Worm (Caenorhabditis elegans) whole organism, young adult: ENCODE data around the gene lnp-1.

ENCODE experiments used
- B0261.1 ChIP-seq: sonication (generic microtip); optimal IDR thresholded peaks from 2 replicates; lab custom pipeline; 2016; ENCODE audit warnings: mild to moderate bottlenecking, missing genetic modification characterization, moderate library complexity, missing compliant biosample characterization
- F10E7.11 ChIP-seq: sonication (generic microtip); optimal IDR thresholded peaks from 2 replicates; lab custom pipeline; 2017; ENCODE audit warnings: mild to moderate bottlenecking, missing genetic modification characterization, moderate library complexity, missing compliant biosample characterization
- F39B2.1 ChIP-seq: fragments of 200-800 bp; sonication (Bioruptor generic); IDR thresholded peaks from 2 replicates; pipeline ENCODE4 v1.3.6; 2022; ENCODE audit warnings: missing genetic modification reagents, missing genetic modification characterization, missing compliant biosample characterization
- F57C9.4 ChIP-seq: sonication (generic microtip); optimal IDR thresholded peaks from 2 replicates; lab custom pipeline; 2017; ENCODE audit warnings: mild to moderate bottlenecking, missing genetic modification characterization, missing compliant biosample characterization
- T07F8.4 ChIP-seq: sonication (generic microtip); optimal IDR thresholded peaks from 2 replicates; lab custom pipeline; 2016; ENCODE audit warnings: mild to moderate bottlenecking, missing genetic modification characterization, moderate library complexity, missing compliant biosample characterization
- Y53G8AR.9 ChIP-seq: fragments of 200-800 bp; sonication (Bioruptor generic); conservative IDR thresholded peaks from 2 replicates; pipeline ENCODE4 v1.3.6; 2022; ENCODE audit warnings: missing genetic modification reagents, missing genetic modification characterization, missing compliant biosample characterization
- Y56A3A.18 ChIP-seq: fragments of 200-800 bp; sonication (Bioruptor generic); IDR thresholded peaks from 2 replicates; pipeline ENCODE4 v1.3.6; 2022; ENCODE audit warnings: missing genetic modification reagents, missing genetic modification characterization, missing compliant biosample characterization
- Y67H2A.10 ChIP-seq: fragments of 200-800 bp; sonication (Bioruptor generic); conservative IDR thresholded peaks from 2 replicates; pipeline ENCODE4 v1.3.6; 2022; ENCODE audit warnings: missing genetic modification reagents, missing genetic modification characterization, missing compliant biosample characterization
- Y95B8A.8 ChIP-seq: fragments of 200-800 bp; sonication (Bioruptor generic); IDR thresholded peaks from 2 replicates; pipeline ENCODE4 v1.3.6; 2022; ENCODE audit warnings: missing genetic modification reagents, missing genetic modification characterization, missing compliant biosample characterization
- ZK185.1 ChIP-seq: sonication (generic microtip); optimal IDR thresholded peaks from 2 replicates; lab custom pipeline; 2016; ENCODE audit warnings: mild to moderate bottlenecking, missing genetic modification characterization, missing compliant biosample characterization; ENCODE audit not compliant: poor library complexity, severe bottlenecking
- ceh-79 ChIP-seq: sonication (generic microtip); optimal IDR thresholded peaks from 2 replicates; lab custom pipeline; 2017; ENCODE audit warnings: mild to moderate bottlenecking, missing genetic modification characterization, missing compliant biosample characterization
- die-1 ChIP-seq: sonication (generic microtip); optimal IDR thresholded peaks from 2 replicates; lab custom pipeline; 2016; ENCODE audit warnings: missing genotype, mild to moderate bottlenecking, missing genetic modification characterization, missing compliant biosample characterization
- dpff-1 ChIP-seq: sonication (generic microtip); optimal IDR thresholded peaks from 2 replicates; lab custom pipeline; 2017; ENCODE audit warnings: mild to moderate bottlenecking, missing genetic modification characterization, missing compliant biosample characterization
- ekl-4 ChIP-seq: fragments of 200-800 bp; sonication (Bioruptor generic); IDR thresholded peaks from 2 replicates; pipeline ENCODE4 v1.3.6; 2022; ENCODE audit warnings: missing genetic modification reagents, missing genetic modification characterization, missing compliant biosample characterization
- ets-4 ChIP-seq: fragments of 200-800 bp; sonication (Bioruptor generic); optimal IDR thresholded peaks from 2 replicates; lab custom pipeline; 2018; ENCODE audit warnings: mild to moderate bottlenecking, missing genetic modification characterization, missing compliant biosample characterization
- him-1 ChIP-seq: sonication (generic microtip); optimal IDR thresholded peaks from 2 replicates; lab custom pipeline; 2016; ENCODE audit warnings: missing genotype, missing genetic modification reagents, missing genetic modification characterization, missing compliant biosample characterization
- hlh-12 ChIP-seq: sonication (generic microtip); optimal IDR thresholded peaks from 2 replicates; lab custom pipeline; 2016; ENCODE audit warnings: missing genetic modification characterization, missing compliant biosample characterization
- hmg-1.2 ChIP-seq: fragments of 200-800 bp; sonication (Bioruptor generic); IDR thresholded peaks from 2 replicates; pipeline ENCODE4 v1.3.6; 2022; ENCODE audit warnings: missing genetic modification reagents, missing genetic modification characterization, missing compliant biosample characterization
- lin-26 ChIP-seq: fragments of 200-800 bp; sonication (Bioruptor generic); IDR thresholded peaks from 2 replicates; pipeline ENCODE4 v1.3.6; 2022; ENCODE audit warnings: missing genetic modification reagents, missing genetic modification characterization, missing compliant biosample characterization
- lin-35 ChIP-seq, 3 experiments: fragments of 150-350 bp in 2 of 3; sonication (generic microtip) in 1 of 3; optimal IDR thresholded peaks; 2 replicates each; lab custom pipeline; 2014 to 2018; ENCODE audit warnings: missing biosample characterization in 3 of 3, missing genetic modification characterization in 3 of 3, missing genetic modification reagents in 3 of 3
- nfya-1 ChIP-seq: sonication (generic microtip); optimal IDR thresholded peaks from 2 replicates; lab custom pipeline; 2017; ENCODE audit warnings: antibody characterized with exemption, missing compliant biosample characterization, missing genetic modification characterization, borderline replicate concordance; ENCODE audit not compliant: insufficient read depth
- nhr-27 ChIP-seq: fragments of 200-800 bp; sonication (Bioruptor generic); optimal IDR thresholded peaks from 2 replicates; lab custom pipeline; 2018; ENCODE audit warnings: mild to moderate bottlenecking, missing genetic modification characterization, moderate library complexity, missing compliant biosample characterization
- repo-1 ChIP-seq: sonication (generic microtip); optimal IDR thresholded peaks from 2 replicates; lab custom pipeline; 2017; ENCODE audit warnings: mild to moderate bottlenecking, missing genetic modification characterization, missing compliant biosample characterization
- rpc-1 ChIP-seq, 2 experiments: fragments of 150-350 bp in 1 of 2; sonication (generic microtip) in 1 of 2; optimal IDR thresholded peaks; 2 replicates each; lab custom pipeline; 2014 to 2018; ENCODE audit warnings: missing biosample characterization in 1 of 2, missing genetic modification characterization in 1 of 2, missing genetic modification reagents in 1 of 2, missing genotype in 1 of 2
- snpc-1.3 ChIP-seq: sonication (generic microtip); optimal IDR thresholded peaks from 2 replicates; lab custom pipeline; 2017; ENCODE audit warnings: missing genetic modification characterization, mild to moderate bottlenecking, missing compliant biosample characterization, antibody characterized with exemption, moderate library complexity, missing genotype, missing genetic modification reagents; ENCODE audit not compliant: insufficient read depth
- snpc-3.4 ChIP-seq: sonication (generic microtip); optimal IDR thresholded peaks from 2 replicates; lab custom pipeline; 2017; ENCODE audit warnings: missing genetic modification characterization, mild to moderate bottlenecking, missing compliant biosample characterization, antibody characterized with exemption, moderate library complexity, missing genotype, missing genetic modification reagents
- snpc-4 ChIP-seq, 5 experiments: fragments of 150-350 bp in 1 of 5; sonication (generic microtip) in 4 of 5; optimal IDR thresholded peaks; 2 replicates each; lab custom pipeline; 2014 to 2018; ENCODE audit warnings: missing genetic modification characterization in 5 of 5, missing biosample characterization in 3 of 5, antibody characterized with exemption in 2 of 5, mild to moderate bottlenecking in 2 of 5, missing compliant biosample characterization in 2 of 5, missing genotype in 2 of 5, moderate library complexity in 2 of 5, missing genetic modification reagents in 1 of 5
- tbp1 ChIP-seq: fragments of 200-800 bp; sonication (Bioruptor generic); optimal IDR thresholded peaks from 2 replicates; lab custom pipeline; 2018; ENCODE audit warnings: mild to moderate bottlenecking, missing genetic modification characterization, missing compliant biosample characterization
- tbx-9 ChIP-seq: sonication (generic microtip); optimal IDR thresholded peaks from 2 replicates; lab custom pipeline; 2016; ENCODE audit warnings: borderline replicate concordance, missing genetic modification characterization, inconsistent platforms, missing compliant biosample characterization
- zfh-2 ChIP-seq: fragments of 200-800 bp; sonication (Bioruptor generic); conservative IDR thresholded peaks from 2 replicates; pipeline ENCODE4 v1.3.6; 2022; ENCODE audit warnings: missing genetic modification reagents, missing genetic modification characterization, missing compliant biosample characterization
- zim-3 ChIP-seq: sonication (generic microtip); optimal IDR thresholded peaks from 2 replicates; lab custom pipeline; 2017; ENCODE audit warnings: mild to moderate bottlenecking, missing genetic modification characterization, moderate library complexity, missing compliant biosample characterization
- ztf-18 ChIP-seq: sonication (generic microtip); optimal IDR thresholded peaks from 2 replicates; lab custom pipeline; 2016; ENCODE audit warnings: missing genotype, mild to moderate bottlenecking, missing genetic modification characterization, missing compliant biosample characterization
- ztf-25 ChIP-seq: fragments of 200-800 bp; sonication (Bioruptor generic); IDR thresholded peaks from 2 replicates; pipeline ENCODE4 v1.3.6; 2022; ENCODE audit warnings: missing genetic modification reagents, missing genetic modification characterization, missing compliant biosample characterization
- ztf-3 ChIP-seq: fragments of 200-800 bp; sonication (Bioruptor generic); optimal IDR thresholded peaks from 2 replicates; lab custom pipeline; 2018; ENCODE audit warnings: mild to moderate bottlenecking, missing genetic modification characterization, missing compliant biosample characterization

Gene lnp-1

DNA sequence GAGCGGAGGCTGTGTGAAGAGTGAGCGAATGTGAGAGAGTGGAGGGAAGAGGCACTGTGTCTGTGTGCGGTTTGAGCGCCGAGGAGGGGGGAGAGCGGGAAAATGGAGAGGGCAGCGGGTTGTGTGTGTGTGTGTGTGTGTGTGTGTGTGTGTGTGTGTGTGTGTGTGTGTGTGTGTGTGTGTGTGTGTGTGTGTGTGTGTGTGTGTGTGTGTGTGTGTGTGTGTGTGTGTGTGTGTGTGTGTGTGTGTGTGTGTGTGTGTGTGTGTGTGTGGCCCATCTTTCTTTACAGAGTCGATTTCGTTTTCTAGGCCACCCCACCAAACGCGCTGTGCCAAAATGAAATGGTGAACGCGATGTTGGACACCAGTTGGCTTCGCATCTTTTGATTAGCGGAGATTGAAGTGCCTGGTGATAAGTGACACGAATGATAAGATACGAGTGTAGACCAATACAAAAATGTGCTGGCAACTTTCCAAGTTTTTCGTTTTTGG lies 17.9 kb downstream of the lnp-1 start (continued):
- TF ChIP-seq lin-35 (GFP tag; optimal IDR thresholded peaks at IDR 0.05; lab: Kevin White, UChicago) (peak in 1 of 3 experiments; percentile 54), F57C9.4 (tag; lab: Kevin White, UChicago) (peak; percentile 68)

- TF ChIP-seq ztf-3 (no peak), snpc-1.3 (peak; percentile 63), hlh-12 (tag; lab: Kevin White, UChicago) (no peak), hmg-1.2 (peak; percentile 22; the same call in 1 of the 2 replicates), die-1 (tag; lab: Kevin White, UChicago) (peak; percentile 54), him-1 (peak; percentile 58), tbp1 (peak; percentile 83), Y56A3A.18 (no peak), Y53G8AR.9 (no peak), rpc-1 (optimal IDR thresholded peaks at IDR 0.05; lab: Kevin White, UChicago) (peak; percentile 57), rpc-1 (tag; optimal IDR thresholded peaks at IDR 0.05; lab: Kevin White, UChicago) (peak; percentile 87), Y95B8A.8 (GFP tag; lab: Robert Waterston, UW) (no peak), snpc-4 (GFP tag; optimal IDR thresholded peaks at IDR 0.05; lab: Kevin White, UChicago) (no peak), snpc-4 (tag; optimal IDR thresholded peaks at IDR 0.05; lab: Kevin White, UChicago) (peak in 1 of 4 experiments; percentile 48), ztf-18 (tag; lab: Kevin White, UChicago) (peak; percentile 16), dpff-1 (no peak), lin-26 (GFP tag; lab: Robert Waterston, UW) (peak; percentile 72; the same call in 1 of the 2 replicates), B0261.1 (tag; lab: Kevin White, UChicago) (peak; percentile 65)
Measured at ce11 chrX:4607300-4607699, 18.7 kb downstream of the lnp-1 start.

DNA sequence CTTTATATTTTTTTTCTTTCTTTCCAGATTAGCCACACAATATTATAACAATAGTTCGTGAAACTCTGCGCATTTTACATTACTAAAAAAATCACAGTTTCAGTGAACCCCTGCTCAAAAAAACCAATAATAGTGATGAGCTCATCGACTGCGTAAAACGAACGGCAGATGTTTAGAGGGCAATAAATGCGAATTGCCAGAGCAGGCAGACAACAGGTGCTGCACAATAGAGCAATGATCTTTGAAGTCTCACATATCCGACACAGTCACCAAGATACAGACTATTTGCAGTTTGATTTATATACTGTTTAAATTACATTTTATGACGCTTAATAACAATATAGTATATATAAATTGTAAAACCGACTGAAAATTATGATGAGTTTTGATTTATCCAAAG lies 21.1 kb downstream of the lnp-1 start:
- TF ChIP-seq nfya-1 (no peak), F10E7.11 (tag; lab: Kevin White, UChicago) (no peak), ztf-25 (GFP tag; lab: Robert Waterston, UW) (no peak), tbx-9 (tag; lab: Kevin White, UChicago) (no peak), F39B2.1 (GFP tag; lab: Robert Waterston, UW) (no peak), hmg-1.2 (no peak), lin-35 (GFP tag; optimal IDR thresholded peaks at IDR 0.05; lab: Kevin White, UChicago) (no peak), repo-1 (no peak), T07F8.4 (no peak), nhr-27 (tag; lab: Kevin White, UChicago) (no peak), Y67H2A.10 (GFP tag; lab: Robert Waterston, UW) (no peak), ekl-4 (no peak), ets-4 (GFP tag; lab: Kevin White, UChicago) (no peak), snpc-3.4 (tag; lab: Kevin White, UChicago) (no peak)

DNA sequence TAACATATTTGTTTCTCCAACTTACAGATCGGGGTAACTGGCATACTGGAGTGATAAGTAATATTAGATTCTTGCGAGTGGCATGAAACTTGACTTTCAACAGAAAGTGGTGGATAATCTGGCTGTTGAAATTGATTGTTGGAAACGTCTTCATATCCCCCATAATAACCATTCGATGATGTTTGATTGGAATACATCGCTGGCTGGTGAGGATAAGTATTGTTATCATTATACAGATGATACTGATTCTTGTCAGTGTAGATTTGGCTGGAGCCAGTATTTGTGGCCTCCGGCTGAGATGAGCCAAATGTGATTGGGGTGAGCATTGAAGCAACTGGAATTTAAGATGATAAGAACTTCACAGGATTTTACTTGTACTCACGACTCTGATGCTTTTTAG lies 26.5 kb downstream of the lnp-1 start:
- no peak for TF ChIP-seq nhr-27 (tag; lab: Kevin White, UChicago)
- no peak for TF ChIP-seq rpc-1 (optimal IDR thresholded peaks at IDR 0.05; lab: Kevin White, UChicago)
- no peak for TF ChIP-seq rpc-1 (tag; optimal IDR thresholded peaks at IDR 0.05; lab: Kevin White, UChicago)
- TF ChIP-seq ets-4 (GFP tag; lab: Kevin White, UChicago) = no peak
- no peak for TF ChIP-seq zim-3
- no peak for TF ChIP-seq ZK185.1 (tag; lab: Kevin White, UChicago)
- no peak for TF ChIP-seq ceh-79 (tag; lab: Kevin White, UChicago)
- TF ChIP-seq zfh-2 (GFP tag; lab: Robert Waterston, UW) = no peak
- TF ChIP-seq, all 124 proteins: peak for 0
